Worm (Caenorhabditis elegans): ENCODE results near the gene perm-3.

ce11 chrIV:5388477-5389065 lies 6.0 kb downstream of the perm-3 start, which contains the start of gene elo-6:
- TF ChIP-seq fax-1 (tag; optimal IDR thresholded peaks at IDR 0.05) (no peak), hlh-8 (tag; optimal IDR thresholded peaks at IDR 0.05) (no peak), unc-42 (tag; optimal IDR thresholded peaks at IDR 0.05) (no peak), sox-4 (tag; optimal IDR thresholded peaks at IDR 0.05) (no peak), ama-1 (optimal IDR thresholded peaks at IDR 0.05) (no peak), pag-3 (tag; optimal IDR thresholded peaks at IDR 0.05; ENCODE audit: borderline replicate concordance) (no peak), ets-4 (tag; optimal IDR thresholded peaks at IDR 0.05) (no peak), tbx-2 (tag; optimal IDR thresholded peaks at IDR 0.05) (no peak), rnt-1 (tag; optimal IDR thresholded peaks at IDR 0.05) (no peak), ceh-30 (tag; optimal IDR thresholded peaks at IDR 0.05) (no peak), lin-11 (tag; optimal IDR thresholded peaks at IDR 0.05) (no peak), fkh-10 (GFP tag; optimal IDR thresholded peaks at IDR 0.05) (no peak), nhr-11 (tag; optimal IDR thresholded peaks at IDR 0.05) (no peak)
